Fruit fly (Drosophila melanogaster) whole organism, embryonic: Measurements from ENCODE around the gene CG33230.

ENCODE experiments used
- Bgb ChIP-seq: fragments of 200-800 bp; sonication (Bioruptor generic); IDR thresholded peaks from 2 replicates; pipeline ENCODE4 v1.3.6; 2022; ENCODE audit warnings: missing biosample characterization, missing genetic modification characterization; ENCODE audit not compliant: partially characterized antibody
- CG10267 ChIP-seq: fragments of 200-800 bp; sonication (Bioruptor generic); optimal IDR thresholded peaks from 2 replicates; lab custom pipeline; 2018; ENCODE audit warnings: missing biosample characterization, mild to moderate bottlenecking, missing genetic modification characterization, moderate library complexity
- CG13287 ChIP-seq: fragments of 200-800 bp; sonication (Bioruptor generic); IDR thresholded peaks from 2 replicates; pipeline ENCODE4 v1.3.6; 2022; ENCODE audit warnings: missing biosample characterization, missing genetic modification characterization; ENCODE audit not compliant: partially characterized antibody
- CG14050 ChIP-seq: fragments of 200-800 bp; sonication (Bioruptor generic); IDR thresholded peaks from 3 replicates; pipeline ENCODE4 v1.3.6; 2022; ENCODE audit warnings: missing biosample characterization, missing genetic modification characterization
- CG15514 ChIP-seq: fragments of 200-800 bp; sonication (Bioruptor generic); optimal IDR thresholded peaks from 3 replicates; lab custom pipeline; 2017; ENCODE audit warnings: missing biosample characterization, missing genetic modification characterization, mild to moderate bottlenecking, moderate library complexity, missing genetic modification reagents
- CG18011 ChIP-seq: fragments of 200-800 bp; sonication (Bioruptor generic); optimal IDR thresholded peaks from 2 replicates; lab custom pipeline; 2017; ENCODE audit warnings: missing biosample characterization, missing genetic modification characterization, mild to moderate bottlenecking, moderate library complexity, missing genotype
- CG33557 ChIP-seq: fragments of 200-800 bp; sonication (Bioruptor generic); optimal IDR thresholded peaks from 2 replicates; lab custom pipeline; 2019; ENCODE audit warnings: missing biosample characterization, mild to moderate bottlenecking, missing genetic modification characterization, moderate library complexity
- CG3726 ChIP-seq: fragments of 200-800 bp; sonication (Bioruptor generic); IDR thresholded peaks from 3 replicates; pipeline ENCODE4, ENCODE4 v1.3.6; 2022; ENCODE audit warnings: missing biosample characterization, missing genetic modification characterization
- CG3995 ChIP-seq: fragments of 200-800 bp; sonication (Bioruptor generic); optimal IDR thresholded peaks from 3 replicates; lab custom pipeline; 2016; ENCODE audit warnings: missing biosample characterization, missing genetic modification characterization
- CG6791 ChIP-seq: fragments of 200-800 bp; sonication (Bioruptor generic); IDR thresholded peaks from 3 replicates; pipeline ENCODE4 v1.3.6; 2022; ENCODE audit warnings: missing biosample characterization, missing genetic modification characterization; ENCODE audit not compliant: partially characterized antibody
- CG9797 ChIP-seq: fragments of 200-800 bp; sonication (Bioruptor generic); optimal IDR thresholded peaks from 3 replicates; lab custom pipeline; 2018; ENCODE audit warnings: missing biosample characterization, mild to moderate bottlenecking, missing genetic modification characterization
- D ChIP-seq, 2 experiments: fragments of 200-800 bp in 1 of 2; fragments of >200 bp in 1 of 2; sonication (Bioruptor generic) in 1 of 2; optimal IDR thresholded peaks; 2 replicates in 1 of 2; 3 replicates in 1 of 2; lab custom pipeline; 2017; ENCODE audit warnings: mild to moderate bottlenecking in 1 of 2, missing biosample characterization in 1 of 2, missing genetic modification characterization in 1 of 2, missing genetic modification reagents in 1 of 2
- Dad ChIP-seq: fragments of 200-800 bp; sonication (Bioruptor generic); optimal IDR thresholded peaks from 3 replicates; lab custom pipeline; 2016; ENCODE audit warnings: missing biosample characterization, missing genetic modification characterization
- Deaf1 ChIP-seq: fragments of 200-800 bp; optimal IDR thresholded peaks from 3 replicates; lab custom pipeline; 2019; ENCODE audit warnings: missing biosample characterization, mild to moderate bottlenecking, missing genetic modification characterization, moderate library complexity
- Dfd ChIP-seq, 2 experiments: fragments of >200 bp; optimal IDR thresholded peaks; 2 replicates each; lab custom pipeline; 2017; ENCODE audit warnings: missing biosample characterization in 2 of 2, missing genetic modification characterization in 2 of 2
- E2f2 ChIP-seq: fragments of 200-800 bp; sonication (Bioruptor generic); IDR thresholded peaks from 2 replicates; pipeline ENCODE4 v1.3.6; 2022; ENCODE audit warnings: missing biosample characterization, missing genetic modification characterization
- HLH54F ChIP-seq: fragments of 200-800 bp; sonication (Bioruptor generic); optimal IDR thresholded peaks from 3 replicates; lab custom pipeline; 2016; ENCODE audit warnings: missing biosample characterization, missing genetic modification characterization
- Hr78 ChIP-seq, 2 experiments: fragments of 200-800 bp in 1 of 2; fragments of >200 bp in 1 of 2; sonication (Bioruptor generic) in 1 of 2; optimal IDR thresholded peaks; 2 replicates each; lab custom pipeline; 2017 to 2019; ENCODE audit warnings: missing biosample characterization in 2 of 2, missing genetic modification characterization in 2 of 2, mild to moderate bottlenecking in 1 of 2, moderate library complexity in 1 of 2
- MESR4 ChIP-seq: fragments of 200-800 bp; sonication (Bioruptor generic); optimal IDR thresholded peaks from 2 replicates; lab custom pipeline; 2018; ENCODE audit warnings: missing biosample characterization, mild to moderate bottlenecking, missing genetic modification characterization, moderate library complexity
- Med ChIP-seq: fragments of 200-800 bp; sonication (Bioruptor generic); peaks from one replicate; lab custom pipeline; 2016; ENCODE audit warnings: missing biosample characterization, missing genetic modification characterization, mild to moderate bottlenecking, inconsistent platforms, moderate library complexity
- Myb ChIP-seq: fragments of 200-800 bp; sonication (Bioruptor generic); optimal IDR thresholded peaks from 2 replicates; lab custom pipeline; 2016; ENCODE audit warnings: missing biosample characterization, missing genetic modification characterization
- Nf-YC ChIP-seq: fragments of 200-800 bp; optimal IDR thresholded peaks from 3 replicates; lab custom pipeline; 2019; ENCODE audit warnings: missing biosample characterization, mild to moderate bottlenecking, missing genetic modification characterization, moderate library complexity
- Opbp ChIP-seq: fragments of 200-800 bp; sonication (Bioruptor generic); IDR thresholded peaks from 3 replicates; pipeline ENCODE4 v1.3.6; 2022; ENCODE audit warnings: missing biosample characterization, missing genetic modification characterization; ENCODE audit not compliant: partially characterized antibody
- PHDP ChIP-seq: fragments of 200-800 bp; sonication (Bioruptor generic); optimal IDR thresholded peaks from 3 replicates; lab custom pipeline; 2018; ENCODE audit warnings: missing biosample characterization, mild to moderate bottlenecking, missing genetic modification characterization, moderate library complexity
- Pdp1 ChIP-seq, 2 experiments: fragments of 200-800 bp; sonication (Bioruptor generic); optimal IDR thresholded peaks; 3 replicates each; lab custom pipeline; 2016; ENCODE audit warnings: missing biosample characterization in 2 of 2, missing genetic modification characterization in 2 of 2, mild to moderate bottlenecking in 1 of 2, moderate library complexity in 1 of 2
- Sin3A ChIP-seq: fragments of >200 bp; optimal IDR thresholded peaks from 2 replicates; lab custom pipeline; 2018
- Xrp1 ChIP-seq: fragments of 200-800 bp; sonication (Bioruptor generic); IDR thresholded peaks from 2 replicates; pipeline ENCODE4 v1.3.6; 2022; ENCODE audit warnings: missing biosample characterization, missing genetic modification characterization
- YL-1 ChIP-seq: fragments of 200-800 bp; sonication (Bioruptor generic); optimal IDR thresholded peaks from 3 replicates; lab custom pipeline; 2017; ENCODE audit warnings: missing biosample characterization, mild to moderate bottlenecking, missing genetic modification characterization
- amos ChIP-seq: fragments of 200-800 bp; sonication (Bioruptor generic); IDR thresholded peaks from 2 replicates; pipeline ENCODE4 v1.3.6; 2022; ENCODE audit warnings: missing biosample characterization, missing genetic modification characterization; ENCODE audit not compliant: partially characterized antibody
- bsh ChIP-seq, 2 experiments: fragments of 200-800 bp; sonication (Bioruptor generic); optimal IDR thresholded peaks; 2 replicates each; lab custom pipeline; 2017 to 2018; ENCODE audit warnings: mild to moderate bottlenecking in 2 of 2, missing biosample characterization in 2 of 2, missing genetic modification characterization in 2 of 2, moderate library complexity in 1 of 2
- eve ChIP-seq, 2 experiments: fragments of >200 bp; optimal IDR thresholded peaks; 2 replicates each; lab custom pipeline; 2017; ENCODE audit warnings: missing biosample characterization in 2 of 2, missing genetic modification characterization in 2 of 2
- gfzf ChIP-seq: fragments of 200-800 bp; sonication (Bioruptor generic); optimal IDR thresholded peaks from 2 replicates; lab custom pipeline; 2016; ENCODE audit warnings: missing biosample characterization, mild to moderate bottlenecking, missing genetic modification characterization, moderate library complexity
- grau ChIP-seq: fragments of 200-800 bp; optimal IDR thresholded peaks from 3 replicates; lab custom pipeline; 2019; ENCODE audit warnings: missing biosample characterization, mild to moderate bottlenecking, missing genetic modification characterization, moderate library complexity
- ham ChIP-seq: fragments of 200-800 bp; sonication (Bioruptor generic); IDR thresholded peaks from 2 replicates; pipeline ENCODE4 v1.3.6; 2022; ENCODE audit warnings: missing biosample characterization, missing genetic modification characterization
- kay ChIP-seq: fragments of 200-800 bp; sonication (Bioruptor generic); optimal IDR thresholded peaks from 2 replicates; lab custom pipeline; 2016; ENCODE audit warnings: missing biosample characterization, missing genetic modification characterization
- knrl ChIP-seq: fragments of 200-800 bp; sonication (Bioruptor generic); IDR thresholded peaks from 3 replicates; pipeline ENCODE4 v1.3.6; 2022; ENCODE audit warnings: missing biosample characterization, missing genetic modification characterization; ENCODE audit not compliant: partially characterized antibody
- nmo ChIP-seq: fragments of 200-800 bp; sonication (Bioruptor generic); optimal IDR thresholded peaks from 2 replicates; lab custom pipeline; 2018; ENCODE audit warnings: missing biosample characterization, mild to moderate bottlenecking, missing genetic modification characterization, moderate library complexity
- nom ChIP-seq: fragments of 200-800 bp; sonication (Bioruptor generic); optimal IDR thresholded peaks from 2 replicates; lab custom pipeline; 2017; ENCODE audit warnings: missing biosample characterization, missing genetic modification characterization, mild to moderate bottlenecking, moderate library complexity, missing genetic modification reagents
- prd ChIP-seq, 3 experiments: fragments of >200 bp in 2 of 3; fragments of 200-800 bp in 1 of 3; sonication (Bioruptor generic) in 1 of 3; optimal IDR thresholded peaks in 2 of 3; IDR thresholded peaks in 1 of 3; 2 replicates in 2 of 3; 3 replicates in 1 of 3; pipeline versions ENCODE4 v1.3.6 to Lab custom; 2017 to 2022; ENCODE audit warnings: missing biosample characterization in 1 of 3, missing genetic modification characterization in 1 of 3
- pzg ChIP-seq: fragments of 200-800 bp; sonication (Bioruptor generic); optimal IDR thresholded peaks from 3 replicates; lab custom pipeline; 2018; ENCODE audit warnings: missing biosample characterization, mild to moderate bottlenecking, missing genetic modification characterization, moderate library complexity
- schlank ChIP-seq: fragments of 200-800 bp; sonication (Bioruptor generic); optimal IDR thresholded peaks from 2 replicates; lab custom pipeline; 2018; ENCODE audit warnings: missing biosample characterization, mild to moderate bottlenecking, missing genetic modification characterization
- sd ChIP-seq: fragments of 200-800 bp; sonication (Bioruptor generic); optimal IDR thresholded peaks from 3 replicates; lab custom pipeline; 2018; ENCODE audit warnings: missing biosample characterization, mild to moderate bottlenecking, missing genetic modification characterization, moderate library complexity
- seq ChIP-seq: fragments of 200-800 bp; sonication (Bioruptor generic); IDR thresholded peaks from 2 replicates; pipeline ENCODE4 v1.3.6; 2022; ENCODE audit warnings: missing biosample characterization, missing genetic modification characterization
- sna ChIP-seq: fragments of 200-800 bp; sonication (Bioruptor generic); IDR thresholded peaks from 2 replicates; pipeline ENCODE4 v1.3.6; 2022; ENCODE audit warnings: missing biosample characterization, missing genetic modification characterization; ENCODE audit not compliant: partially characterized antibody
- sug ChIP-seq: fragments of 200-800 bp; optimal IDR thresholded peaks from 2 replicates; lab custom pipeline; 2019; ENCODE audit warnings: missing biosample characterization, mild to moderate bottlenecking, missing genetic modification characterization, moderate library complexity
- zen2 ChIP-seq: fragments of 200-800 bp; sonication (Bioruptor generic); IDR thresholded peaks from 3 replicates; pipeline ENCODE4 v1.3.6; 2022; ENCODE audit warnings: missing biosample characterization, missing genetic modification characterization; ENCODE audit not compliant: partially characterized antibody

The CG33230 gene

dm6 chr3L:1652700-1653200 lies 34.5 kb downstream of the CG33230 start, which contains the start of the genes CG7970 and Vta1 (continued):
- TF ChIP-seq nom = peak; percentile 98
- TF ChIP-seq CG33557 (GFP tag; lab: Kevin White, UChicago) = no peak
- TF ChIP-seq CG3995 (GFP tag; lab: Kevin White, UChicago) = no peak
- 0 out of 2 replicates have a peak, but pooled peaks have one; percentile 23 for TF ChIP-seq sna
- TF ChIP-seq Xrp1 (GFP tag; lab: Robert Waterston, UW) = no peak
- TF ChIP-seq gfzf (GFP tag; lab: Kevin White, UChicago) = peak; percentile 85
- no peak for TF ChIP-seq schlank
- TF ChIP-seq zen2 = no peak
- TF ChIP-seq CG6791 = 0 out of 3 replicates have a peak, but pooled peaks have one; percentile 36
- TF ChIP-seq kay (GFP tag; lab: Kevin White, UChicago) = no peak
- TF ChIP-seq seq = no peak
- peak; percentile 13 for TF ChIP-seq Myb (GFP tag; lab: Kevin White, UChicago)
- peak; percentile 68 for TF ChIP-seq YL-1 (GFP tag; lab: Kevin White, UChicago)
- no peak for TF ChIP-seq HLH54F (GFP tag; lab: Kevin White, UChicago)
- no peak for TF ChIP-seq PHDP (tag; lab: Kevin White, UChicago)
- no peak for TF ChIP-seq Dfd (GFP tag; optimal IDR thresholded peaks at IDR 0.05; lab: Kevin White, UChicago)
- peak in 1 of 2 experiments; percentile 94 for TF ChIP-seq Hr78 (GFP tag; optimal IDR thresholded peaks at IDR 0.05; lab: Kevin White, UChicago)
- no peak for TF ChIP-seq ham
- peak; percentile 12 for TF ChIP-seq CG10267 (tag; lab: Kevin White, UChicago)
- no peak for TF ChIP-seq prd (optimal IDR thresholded peaks at IDR 0.05; lab: Kevin White, UChicago)
- TF ChIP-seq prd (GFP tag; IDR thresholded peaks at IDR 0.05; lab: Robert Waterston, UW) = no peak
- TF ChIP-seq Deaf1 (tag; lab: Kevin White, UChicago) = peak; percentile 74
- peak; percentile 99 for TF ChIP-seq CG15514
- TF ChIP-seq pzg (GFP tag; lab: Kevin White, UChicago) = peak; percentile 79
- TF ChIP-seq CG18011 = no peak
- peak; percentile 42; the same call in 1 of the 2 replicates for TF ChIP-seq E2f2
- TF ChIP-seq MESR4 = peak; percentile 68
- no peak for TF ChIP-seq CG14050 (GFP tag; lab: Robert Waterston, UW)
- peak; percentile 16 for TF ChIP-seq nmo (GFP tag; lab: Kevin White, UChicago)
- TF ChIP-seq sd (tag; lab: Kevin White, UChicago) = no peak
- TF ChIP-seq Bgb (GFP tag; lab: Robert Waterston, UW) = peak; percentile 27; the same call in 1 of the 2 replicates
- TF ChIP-seq sug (tag; lab: Kevin White, UChicago) = no peak
- TF ChIP-seq eve (GFP tag; optimal IDR thresholded peaks at IDR 0.05; lab: Kevin White, UChicago) = no peak
- TF ChIP-seq grau = no peak
- peak; percentile 5 for TF ChIP-seq D (optimal IDR thresholded peaks at IDR 0.05; lab: Kevin White, UChicago)
- no peak for TF ChIP-seq D (GFP tag; optimal IDR thresholded peaks at IDR 0.05; lab: Kevin White, UChicago)
- peak in 1 of 2 experiments; percentile 74 for TF ChIP-seq bsh (GFP tag; optimal IDR thresholded peaks at IDR 0.05; lab: Kevin White, UChicago)
- no peak for TF ChIP-seq Nf-YC (tag; lab: Kevin White, UChicago)
- TF ChIP-seq CG9797 = peak; percentile 80
- TF ChIP-seq CG13287 (GFP tag; lab: Robert Waterston, UW) = peak; percentile 43; the same call in 1 of the 2 replicates
- TF ChIP-seq knrl (GFP tag; lab: Robert Waterston, UW) = 0 out of 3 replicates have a peak, but pooled peaks have one; percentile 28
- TF ChIP-seq CG3726 (GFP tag; lab: Robert Waterston, UW) = no peak
- TF ChIP-seq Dad (GFP tag; lab: Kevin White, UChicago) = no peak
- 0 out of 3 replicates have a peak, but pooled peaks have one; percentile 44 for TF ChIP-seq Opbp (GFP tag; lab: Robert Waterston, UW)
- peak; percentile 47 for TF ChIP-seq Sin3A (lab: Kevin White, UChicago)
- peak; percentile 30; the same call in 1 of the 2 replicates for TF ChIP-seq amos (GFP tag; lab: Robert Waterston, UW)
- peak in 1 of 2 experiments; percentile 24 for TF ChIP-seq Pdp1 (GFP tag; optimal IDR thresholded peaks at IDR 0.05; lab: Kevin White, UChicago)
- TF ChIP-seq Med (GFP tag; lab: Kevin White, UChicago) = peak; percentile 56
